Fruit fly (Drosophila melanogaster): Measurements from ENCODE around the gene Orc2.

Gene Orc2

DNA sequence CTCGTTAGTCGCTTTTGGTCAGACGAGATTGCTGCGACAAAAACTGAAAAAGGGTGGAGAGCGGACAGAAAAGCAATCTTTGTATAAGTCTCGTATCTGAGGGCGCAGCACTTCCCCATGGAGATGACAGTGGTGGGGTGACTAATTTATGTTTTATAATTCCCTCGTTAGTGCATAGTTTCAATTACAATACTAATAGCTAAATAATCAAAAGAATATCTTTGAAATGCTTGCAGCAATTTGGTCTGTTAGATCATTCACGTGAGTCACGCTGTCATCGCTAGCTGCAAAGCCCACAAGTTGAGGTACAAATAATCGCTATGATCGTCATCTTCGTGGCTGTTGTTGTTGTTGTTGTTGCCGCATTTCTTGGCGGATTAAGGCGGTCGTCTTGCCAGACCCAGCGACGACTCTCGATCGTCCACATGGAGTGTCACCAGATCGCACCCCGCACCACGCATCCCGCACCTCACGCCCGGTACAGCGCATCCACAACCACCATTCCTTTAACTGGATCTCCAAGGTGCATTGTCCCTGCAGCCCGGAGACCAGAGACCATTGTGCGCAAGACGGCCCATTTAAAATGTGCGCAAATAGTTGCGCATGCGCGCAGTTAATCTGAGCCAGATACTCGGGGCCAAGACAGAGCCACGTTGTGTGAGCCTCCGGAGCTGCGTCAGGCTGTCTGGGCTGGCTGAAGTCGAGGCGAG is 42.7 kb upstream of the Orc2 start (continued):
- TF ChIP-seq CG10669 (GFP tag; optimal IDR thresholded peaks at IDR 0.05) (peak; percentile 89), Eip78C (GFP tag) (peak; percentile 95), CG11294 (GFP tag; IDR thresholded peaks at IDR 0.05) (peak; percentile 10; the same call in 1 of the 2 replicates), Ets21C (GFP tag; optimal IDR thresholded peaks at IDR 0.05) (peak; percentile 57), cyc (GFP tag; optimal IDR thresholded peaks at IDR 0.05) (peak; percentile 89), Sox102F (GFP tag; optimal IDR thresholded peaks at IDR 0.05) (peak; percentile 73), vri (GFP tag; optimal IDR thresholded peaks at IDR 0.05) (peak; percentile 59), CG16779 (tag; optimal IDR thresholded peaks at IDR 0.05) (peak; percentile 26), pdm3 (GFP tag; optimal IDR thresholded peaks at IDR 0.05) (peak; percentile 73), Hr4 (GFP tag; optimal IDR thresholded peaks at IDR 0.05) (peak; percentile 29), fkh (GFP tag; optimal IDR thresholded peaks at IDR 0.05) (no peak), fd85E (GFP tag; optimal IDR thresholded peaks at IDR 0.05) (no peak), Eip75B (GFP tag; optimal IDR thresholded peaks at IDR 0.05) (peak; percentile 74), Hr38 (GFP tag; optimal IDR thresholded peaks at IDR 0.05) (no peak), CG6792 (GFP tag; optimal IDR thresholded peaks at IDR 0.05) (peak; percentile 71), CG10631 (GFP tag; optimal IDR thresholded peaks at IDR 0.05) (peak; percentile 70), CG34406 (GFP tag; optimal IDR thresholded peaks at IDR 0.05) (peak; percentile 74), ss (GFP tag; optimal IDR thresholded peaks at IDR 0.05) (peak; percentile 76 to 77), CG4318 (GFP tag; optimal IDR thresholded peaks at IDR 0.05) (no peak), Sox14 (GFP tag; optimal IDR thresholded peaks at IDR 0.05) (peak; percentile 80), net (GFP tag; optimal IDR thresholded peaks at IDR 0.05) (peak; percentile 69), eg (GFP tag; IDR thresholded peaks at IDR 0.05) (peak; percentile 36; the same call in 1 of the 3 replicates), Hr39 (GFP tag; optimal IDR thresholded peaks at IDR 0.05) (peak; percentile 73), CG3032 (tag; optimal IDR thresholded peaks at IDR 0.05) (peak; percentile 80), Met (GFP tag; optimal IDR thresholded peaks at IDR 0.05) (peak; percentile 79)

DNA sequence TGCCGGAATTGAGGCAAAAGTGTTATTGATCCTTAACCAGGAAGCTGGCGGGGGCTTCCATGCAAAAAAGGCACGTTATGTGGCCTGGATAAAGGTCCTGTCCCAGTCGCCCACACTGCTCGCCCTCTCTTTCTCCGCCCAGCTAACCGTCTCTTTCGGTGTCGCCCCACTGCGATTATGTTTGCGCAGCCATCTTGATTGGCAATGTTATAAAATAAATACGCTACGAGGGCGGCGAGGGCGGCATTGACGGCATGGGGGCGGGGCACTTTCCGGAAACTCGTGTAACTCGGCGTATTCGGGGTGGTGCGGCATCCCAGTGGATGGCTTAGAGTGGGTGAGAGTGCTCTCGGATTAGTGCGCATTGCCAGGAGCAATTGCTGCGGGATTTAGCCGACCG is 41.1 kb upstream of the Orc2 start:
- TF ChIP-seq CG8119 (GFP tag; IDR thresholded peaks at IDR 0.05) (no peak), svp (GFP tag) (peak; percentile 38)

dm6 chr3R:13927543-13927942 is 37.1 kb upstream of the Orc2 start:
- peak; percentile 29 for TF ChIP-seq dsx (GFP tag; optimal IDR thresholded peaks at IDR 0.05; ENCODE audit: poor library complexity, severe bottlenecking)
- TF ChIP-seq Ets96B (tag; optimal IDR thresholded peaks at IDR 0.05): no peak
- TF ChIP-seq Hr4 (GFP tag; optimal IDR thresholded peaks at IDR 0.05): no peak

- TF ChIP-seq svp (GFP tag) (peak; percentile 5), CG1621 (tag; optimal IDR thresholded peaks at IDR 0.05) (no peak)
These were observed 34.4 kb upstream of the Orc2 start for dm6 chr3R:13930252-13930651.

- TF ChIP-seq fd59A (GFP tag; optimal IDR thresholded peaks at IDR 0.05) (peak; percentile 19), CG3919 (GFP tag; optimal IDR thresholded peaks at IDR 0.05) (peak; percentile 5), net (GFP tag; optimal IDR thresholded peaks at IDR 0.05) (no peak), CG32006 (GFP tag; optimal IDR thresholded peaks at IDR 0.05) (peak; percentile 22), Hr39 (GFP tag; optimal IDR thresholded peaks at IDR 0.05) (peak; percentile 53), CG15336 (GFP tag; IDR thresholded peaks at IDR 0.05) (no peak), CG8319 (GFP tag; optimal IDR thresholded peaks at IDR 0.05) (no peak), CG34406 (GFP tag; optimal IDR thresholded peaks at IDR 0.05) (peak; percentile 31), Lpt (GFP tag; optimal IDR thresholded peaks at IDR 0.05) (no peak), dsx (GFP tag; optimal IDR thresholded peaks at IDR 0.05; ENCODE audit: poor library complexity, severe bottlenecking) (peak; percentile 55), acj6 (GFP tag; optimal IDR thresholded peaks at IDR 0.05) (peak; percentile 48), CG8119 (GFP tag; IDR thresholded peaks at IDR 0.05) (0 out of 3 replicates have a peak, but pooled peaks have one; percentile 22), Smox (GFP tag; optimal IDR thresholded peaks at IDR 0.05) (peak; percentile 61), Blimp-1 (GFP tag; optimal IDR thresholded peaks at IDR 0.05) (no peak), CG11902 (GFP tag; optimal IDR thresholded peaks at IDR 0.05) (no peak), CG6808 (GFP tag; optimal IDR thresholded peaks at IDR 0.05) (no peak), Eip93F (GFP tag; optimal IDR thresholded peaks at IDR 0.05) (no peak), OdsH (GFP tag; optimal IDR thresholded peaks at IDR 0.05) (peak; percentile 28), CG10669 (GFP tag; optimal IDR thresholded peaks at IDR 0.05) (no peak), CG6854 (GFP tag; optimal IDR thresholded peaks at IDR 0.05) (no peak)
These were observed 32.9 kb upstream of the Orc2 start for dm6 chr3R:13931813-13932212.

All from whole organism, prepupa.